Worm (Caenorhabditis elegans) whole organism, young adult: ENCODE measurements around the gene C10C5.5.

ENCODE experiments used
- B0336.3 ChIP-seq: fragments of 200-800 bp; sonication (Bioruptor generic); IDR thresholded peaks from 2 replicates; pipeline ENCODE4 v1.3.6; 2022; ENCODE audit warnings: missing genetic modification characterization, missing compliant biosample characterization
- F10E7.11 ChIP-seq: sonication (generic microtip); optimal IDR thresholded peaks from 2 replicates; lab custom pipeline; 2017; ENCODE audit warnings: mild to moderate bottlenecking, missing genetic modification characterization, moderate library complexity, missing compliant biosample characterization
- F37B4.10 ChIP-seq: fragments of 200-800 bp; sonication (Bioruptor generic); IDR thresholded peaks from 2 replicates; pipeline ENCODE4 v1.3.6; 2022; ENCODE audit warnings: missing genetic modification characterization, missing compliant biosample characterization
- F39B2.1 ChIP-seq: fragments of 200-800 bp; sonication (Bioruptor generic); IDR thresholded peaks from 2 replicates; pipeline ENCODE4 v1.3.6; 2022; ENCODE audit warnings: missing genetic modification reagents, missing genetic modification characterization, missing compliant biosample characterization
- F52B5.7 ChIP-seq: sonication (generic microtip); optimal IDR thresholded peaks from 2 replicates; lab custom pipeline; 2016; ENCODE audit warnings: mild to moderate bottlenecking, missing genetic modification characterization, missing compliant biosample characterization
- K12H6.12 ChIP-seq: fragments of 200-800 bp; sonication (Bioruptor generic); optimal IDR thresholded peaks from 2 replicates; lab custom pipeline; 2018; ENCODE audit warnings: mild to moderate bottlenecking, missing genetic modification characterization, missing compliant biosample characterization
- Y67H2A.10 ChIP-seq: fragments of 200-800 bp; sonication (Bioruptor generic); conservative IDR thresholded peaks from 2 replicates; pipeline ENCODE4 v1.3.6; 2022; ENCODE audit warnings: missing genetic modification reagents, missing genetic modification characterization, missing compliant biosample characterization
- Y79H2A.3 ChIP-seq: fragments of 200-800 bp; sonication (Bioruptor generic); conservative IDR thresholded peaks from 2 replicates; pipeline ENCODE4 v1.3.6; 2022; ENCODE audit warnings: missing genetic modification reagents, missing genetic modification characterization, missing compliant biosample characterization
- atf-7 ChIP-seq: sonication (generic microtip); optimal IDR thresholded peaks from 2 replicates; lab custom pipeline; 2017; ENCODE audit warnings: mild to moderate bottlenecking, missing genetic modification characterization, missing compliant biosample characterization
- attf-5 ChIP-seq: fragments of 200-800 bp; sonication (Bioruptor generic); optimal IDR thresholded peaks from 2 replicates; lab custom pipeline; 2018; ENCODE audit warnings: mild to moderate bottlenecking, missing genetic modification characterization, missing compliant biosample characterization
- cebp-1 ChIP-seq, 2 experiments: fragments of 200-800 bp in 1 of 2; sonication (Bioruptor generic) in 1 of 2; sonication (generic microtip) in 1 of 2; IDR thresholded peaks in 1 of 2; optimal IDR thresholded peaks in 1 of 2; 2 replicates each; pipeline versions ENCODE4 v1.3.6 to Lab custom; 2017 to 2022; ENCODE audit warnings: missing compliant biosample characterization in 2 of 2, missing genetic modification characterization in 2 of 2, mild to moderate bottlenecking in 1 of 2, missing genetic modification reagents in 1 of 2, moderate library complexity in 1 of 2
- ceh-58 ChIP-seq: fragments of 200-800 bp; sonication (Bioruptor generic); IDR thresholded peaks from 2 replicates; pipeline ENCODE4 v1.3.6; 2022; ENCODE audit warnings: missing genetic modification characterization, missing compliant biosample characterization
- chd-7 ChIP-seq: sonication (generic microtip); optimal IDR thresholded peaks from 2 replicates; lab custom pipeline; 2016; ENCODE audit warnings: mild to moderate bottlenecking, missing genetic modification characterization, moderate library complexity, missing compliant biosample characterization
- dpl-1 ChIP-seq: fragments of 150-350 bp; optimal IDR thresholded peaks from 2 replicates; lab custom pipeline; 2014; ENCODE audit warnings: missing biosample characterization, missing genetic modification reagents, missing genetic modification characterization
- efl-1 ChIP-seq: fragments of 150-350 bp; optimal IDR thresholded peaks from 2 replicates; lab custom pipeline; 2014; ENCODE audit warnings: missing biosample characterization, missing genetic modification reagents, missing genetic modification characterization
- egl-44 ChIP-seq: fragments of 200-800 bp; sonication (Bioruptor generic); IDR thresholded peaks from 2 replicates; pipeline ENCODE4 v1.3.6; 2022; ENCODE audit warnings: missing genetic modification reagents, missing genetic modification characterization, missing compliant biosample characterization
- fkh-3 ChIP-seq: sonication (generic microtip); optimal IDR thresholded peaks from 2 replicates; lab custom pipeline; 2016; ENCODE audit warnings: mild to moderate bottlenecking, missing genetic modification characterization, missing compliant biosample characterization
- him-1 ChIP-seq: sonication (generic microtip); optimal IDR thresholded peaks from 2 replicates; lab custom pipeline; 2016; ENCODE audit warnings: missing genotype, missing genetic modification reagents, missing genetic modification characterization, missing compliant biosample characterization
- lag-1 ChIP-seq: fragments of 200-800 bp; sonication (Bioruptor generic); IDR thresholded peaks from 2 replicates; pipeline ENCODE4 v1.3.6; 2022; ENCODE audit warnings: missing genetic modification reagents, missing genetic modification characterization, missing compliant biosample characterization
- let-526 ChIP-seq: fragments of 200-800 bp; sonication (Bioruptor generic); IDR thresholded peaks from 2 replicates; pipeline ENCODE4 v1.3.6; 2022; ENCODE audit warnings: missing genetic modification reagents, missing genetic modification characterization, missing compliant biosample characterization
- lin-26 ChIP-seq: fragments of 200-800 bp; sonication (Bioruptor generic); IDR thresholded peaks from 2 replicates; pipeline ENCODE4 v1.3.6; 2022; ENCODE audit warnings: missing genetic modification reagents, missing genetic modification characterization, missing compliant biosample characterization
- lin-35 ChIP-seq, 3 experiments: fragments of 150-350 bp in 2 of 3; sonication (generic microtip) in 1 of 3; optimal IDR thresholded peaks; 2 replicates each; lab custom pipeline; 2014 to 2018; ENCODE audit warnings: missing biosample characterization in 3 of 3, missing genetic modification characterization in 3 of 3, missing genetic modification reagents in 3 of 3
- lin-54 ChIP-seq: fragments of 200-800 bp; sonication (Bioruptor generic); optimal IDR thresholded peaks from 2 replicates; lab custom pipeline; 2018; ENCODE audit warnings: mild to moderate bottlenecking, missing genetic modification characterization, missing compliant biosample characterization
- lir-1 ChIP-seq: fragments of 200-800 bp; sonication (Bioruptor generic); conservative IDR thresholded peaks from 2 replicates; pipeline ENCODE4 v1.3.6; 2022; ENCODE audit warnings: missing genetic modification reagents, missing genetic modification characterization, missing compliant biosample characterization
- lsl-1 ChIP-seq: fragments of 200-800 bp; sonication (Bioruptor generic); optimal IDR thresholded peaks from 2 replicates; lab custom pipeline; 2018; ENCODE audit warnings: mild to moderate bottlenecking, missing genetic modification characterization, moderate library complexity, missing compliant biosample characterization
- lsy-27 ChIP-seq: sonication (generic microtip); optimal IDR thresholded peaks from 2 replicates; lab custom pipeline; 2017; ENCODE audit warnings: missing genetic modification characterization, mild to moderate bottlenecking, missing compliant biosample characterization, antibody characterized with exemption, missing genotype, borderline replicate concordance; ENCODE audit not compliant: insufficient read depth
- madf-10 ChIP-seq: sonication (generic microtip); optimal IDR thresholded peaks from 2 replicates; lab custom pipeline; 2016; ENCODE audit warnings: mild to moderate bottlenecking, missing genetic modification characterization, missing compliant biosample characterization
- mcd-1 ChIP-seq: fragments of 200-800 bp; sonication (Bioruptor generic); IDR thresholded peaks from 2 replicates; pipeline ENCODE4 v1.3.6; 2022; ENCODE audit warnings: missing genetic modification reagents, missing genetic modification characterization, missing compliant biosample characterization
- nhr-120 ChIP-seq: fragments of 200-800 bp; sonication (Bioruptor generic); IDR thresholded peaks from 2 replicates; pipeline ENCODE4 v1.3.6; 2022; ENCODE audit warnings: missing genetic modification characterization, missing compliant biosample characterization
- nhr-179 ChIP-seq: sonication (generic microtip); optimal IDR thresholded peaks from 2 replicates; lab custom pipeline; 2016; ENCODE audit warnings: mild to moderate bottlenecking, missing genetic modification characterization, missing compliant biosample characterization
- nhr-90 ChIP-seq: sonication (generic microtip); optimal IDR thresholded peaks from 2 replicates; lab custom pipeline; 2016; ENCODE audit warnings: missing genotype, mild to moderate bottlenecking, missing genetic modification characterization, missing compliant biosample characterization
- sdz-38 ChIP-seq: sonication (generic microtip); optimal IDR thresholded peaks from 2 replicates; lab custom pipeline; 2016; ENCODE audit warnings: missing genotype, missing genetic modification characterization, missing compliant biosample characterization
- tbp1 ChIP-seq: fragments of 200-800 bp; sonication (Bioruptor generic); optimal IDR thresholded peaks from 2 replicates; lab custom pipeline; 2018; ENCODE audit warnings: mild to moderate bottlenecking, missing genetic modification characterization, missing compliant biosample characterization
- zim-3 ChIP-seq: sonication (generic microtip); optimal IDR thresholded peaks from 2 replicates; lab custom pipeline; 2017; ENCODE audit warnings: mild to moderate bottlenecking, missing genetic modification characterization, moderate library complexity, missing compliant biosample characterization
- ztf-3 ChIP-seq: fragments of 200-800 bp; sonication (Bioruptor generic); optimal IDR thresholded peaks from 2 replicates; lab custom pipeline; 2018; ENCODE audit warnings: mild to moderate bottlenecking, missing genetic modification characterization, missing compliant biosample characterization
- ztf-6 ChIP-seq: fragments of 200-800 bp; sonication (Bioruptor generic); IDR thresholded peaks from 2 replicates; pipeline ENCODE4 v1.3.6; 2022; ENCODE audit warnings: missing genetic modification reagents, missing genetic modification characterization, missing compliant biosample characterization

The C10C5.5 gene

ce11 chrIV:9384826-9385225, 3.6 kb downstream of the C10C5.5 start, which contains the start of gene C10C5.7:
TSS of gene C10C5.7 (plus strand) at chrIV:9385126.
- TF ChIP-seq ztf-3 (GFP tag; lab: Kevin White, UChicago) (no peak), tbp1 (GFP tag; lab: Kevin White, UChicago) (no peak), lir-1 (no peak), F52B5.7 (tag; lab: Kevin White, UChicago) (no peak), chd-7 (no peak), F10E7.11 (tag; lab: Kevin White, UChicago) (no peak), attf-5 (GFP tag; lab: Kevin White, UChicago) (no peak), B0336.3 (GFP tag; lab: Robert Waterston, UW) (no peak), egl-44 (GFP tag; lab: Robert Waterston, UW) (no peak), sdz-38 (no peak), madf-10 (tag; lab: Kevin White, UChicago) (no peak), let-526 (no peak), lsy-27 (tag; lab: Kevin White, UChicago) (no peak), Y67H2A.10 (no peak), ztf-6 (GFP tag; lab: Robert Waterston, UW) (no peak), F37B4.10 (GFP tag; lab: Robert Waterston, UW) (no peak), ceh-58 (GFP tag; lab: Robert Waterston, UW) (no peak), F39B2.1 (no peak), dpl-1 (no peak)

DNA sequence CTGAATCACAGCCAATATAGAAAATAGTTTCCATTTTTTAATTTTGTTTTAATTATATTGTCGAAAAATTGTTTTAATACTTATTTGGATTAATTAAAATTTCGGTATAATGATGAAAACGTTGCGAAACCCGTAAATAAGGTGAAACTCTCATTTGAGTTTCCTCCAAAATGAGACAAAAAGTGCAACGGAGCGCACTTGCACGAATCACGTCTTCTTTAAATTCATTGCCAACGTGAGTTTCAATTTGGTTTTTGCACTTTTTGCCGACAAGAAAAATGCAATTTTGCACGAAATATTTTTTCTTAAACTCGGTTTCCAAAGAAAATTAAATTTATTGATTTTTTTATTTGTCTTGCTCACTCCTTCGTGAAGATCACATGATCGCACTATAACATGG, 4.8 kb downstream of the C10C5.5 start, which contains the start of gene daf-15:
daf-15 (plus strand) TSS at position 171 of the 400 bp plus-strand sequence.
- TF ChIP-seq lin-26 (no peak), nhr-90 (tag; lab: Kevin White, UChicago) (no peak), mcd-1 (GFP tag; lab: Robert Waterston, UW) (peak; percentile 94), efl-1 (GFP tag; lab: Kevin White, UChicago) (peak; percentile 74), lin-54 (GFP tag; lab: Kevin White, UChicago) (peak; percentile 80), dpl-1 (peak; percentile 52), cebp-1 (GFP tag; IDR thresholded peaks at IDR 0.05; lab: Robert Waterston, UW) (no peak), cebp-1 (tag; optimal IDR thresholded peaks at IDR 0.05; lab: Kevin White, UChicago) (peak; percentile 79), lin-35 (GFP tag; optimal IDR thresholded peaks at IDR 0.05; lab: Kevin White, UChicago) (peak in 2 of 3 experiments; percentile 39 to 78), attf-5 (GFP tag; lab: Kevin White, UChicago) (peak; percentile 57), lag-1 (GFP tag; lab: Robert Waterston, UW) (no peak)

- no peak for TF ChIP-seq lsl-1 (GFP tag; lab: Kevin White, UChicago)
- TF ChIP-seq K12H6.12 = no peak
- TF ChIP-seq him-1 (tag; lab: Kevin White, UChicago) = no peak
- no peak for TF ChIP-seq lin-54 (GFP tag; lab: Kevin White, UChicago)
- TF ChIP-seq atf-7 (tag; lab: Kevin White, UChicago) = no peak
- no peak for TF ChIP-seq ztf-3 (GFP tag; lab: Kevin White, UChicago)
- TF ChIP-seq fkh-3 = no peak
- TF ChIP-seq mcd-1 (GFP tag; lab: Robert Waterston, UW) = no peak
- TF ChIP-seq lin-35 (GFP tag; optimal IDR thresholded peaks at IDR 0.05; lab: Kevin White, UChicago) = no peak
- no peak for TF ChIP-seq Y79H2A.3 (GFP tag; lab: Robert Waterston, UW)
- no peak for TF ChIP-seq nhr-120 (GFP tag; lab: Robert Waterston, UW)
- no peak for TF ChIP-seq zim-3 (tag; lab: Kevin White, UChicago)
- no peak for TF ChIP-seq nhr-179 (tag; lab: Kevin White, UChicago)
These were observed 14.9 kb downstream of the C10C5.5 start, which contains the start of gene col-121 for ce11 chrIV:9396118-9396517. TSS of gene col-121 (minus strand) at chrIV:9396218.
